Worm (Caenorhabditis elegans): ENCODE results near the gene C03B1.9.

ce11 chrX:6333998-6334397 lies 12.9 kb downstream of the C03B1.9 start, which contains the start of gene col-171:
- TF ChIP-seq pha-4 (tag; optimal IDR thresholded peaks at IDR 0.05) (no peak), fkh-10 (GFP tag; optimal IDR thresholded peaks at IDR 0.05) (no peak), hlh-13 (GFP tag; optimal IDR thresholded peaks at IDR 0.05) (no peak), unc-55 (GFP tag; optimal IDR thresholded peaks at IDR 0.05) (no peak), sox-4 (tag; optimal IDR thresholded peaks at IDR 0.05) (no peak), pqm-1 (tag; optimal IDR thresholded peaks at IDR 0.05) (no peak), nfya-1 (tag; optimal IDR thresholded peaks at IDR 0.05) (no peak), fkh-6 (tag; optimal IDR thresholded peaks at IDR 0.05) (no peak), dve-1 (tag; optimal IDR thresholded peaks at IDR 0.05) (no peak), unc-86 (tag; optimal IDR thresholded peaks at IDR 0.05) (no peak), nhr-11 (tag; optimal IDR thresholded peaks at IDR 0.05) (no peak), tbx-2 (tag; optimal IDR thresholded peaks at IDR 0.05) (no peak), ets-4 (tag; optimal IDR thresholded peaks at IDR 0.05) (no peak)

Measured in whole organism, late embryonic.